Worm (Caenorhabditis elegans) whole organism, L2 larva: ENCODE data around the gene rsp-4.

ENCODE experiments used
- C34F6.9 ChIP-seq: fragments of 150-350 bp; optimal IDR thresholded peaks from 2 replicates; lab custom pipeline; 2014; ENCODE audit warnings: missing biosample characterization, missing genetic modification characterization
- F13H6.1 ChIP-seq: sonication (generic microtip); optimal IDR thresholded peaks from 2 replicates; lab custom pipeline; 2016; ENCODE audit warnings: missing genetic modification characterization, missing compliant biosample characterization
- R02D3.7 ChIP-seq: fragments of 150-350 bp; optimal IDR thresholded peaks from 2 replicates; lab custom pipeline; 2014; ENCODE audit warnings: missing biosample characterization, missing genetic modification characterization
- Y55F3AM.14 ChIP-seq: fragments of 200-800 bp; sonication (Bioruptor generic); optimal IDR thresholded peaks from 2 replicates; lab custom pipeline; 2018; ENCODE audit warnings: mild to moderate bottlenecking, missing genetic modification characterization, missing compliant biosample characterization
- alr-1 ChIP-seq: fragments of 150-350 bp; optimal IDR thresholded peaks from 2 replicates; lab custom pipeline; 2014; ENCODE audit warnings: missing biosample characterization, missing genetic modification characterization
- ama-1 ChIP-seq: fragments of 150-350 bp; optimal IDR thresholded peaks from 2 replicates; lab custom pipeline; 2018; ENCODE audit warnings: inconsistent platforms
- blmp-1 ChIP-seq: sonication (generic microtip); optimal IDR thresholded peaks from 2 replicates; lab custom pipeline; 2017; ENCODE audit warnings: missing genetic modification characterization, mild to moderate bottlenecking, missing compliant biosample characterization, antibody characterized with exemption, moderate library complexity; ENCODE audit not compliant: insufficient read depth
- ceh-16 ChIP-seq: fragments of 150-350 bp; optimal IDR thresholded peaks from 2 replicates; lab custom pipeline; 2014; ENCODE audit warnings: missing biosample characterization, missing genetic modification characterization
- ceh-82 ChIP-seq: fragments of 150-350 bp; optimal IDR thresholded peaks from 2 replicates; lab custom pipeline; 2014; ENCODE audit warnings: missing biosample characterization, missing genetic modification characterization
- crh-2 ChIP-seq: sonication (generic microtip); optimal IDR thresholded peaks from 2 replicates; lab custom pipeline; 2017; ENCODE audit warnings: missing biosample characterization, missing genetic modification characterization
- egl-27 ChIP-seq: sonication (generic microtip); optimal IDR thresholded peaks from 3 replicates; lab custom pipeline; 2017; ENCODE audit warnings: missing biosample characterization, missing genetic modification reagents, missing genetic modification characterization
- elt-1 ChIP-seq: fragments of 150-350 bp; optimal IDR thresholded peaks from 2 replicates; lab custom pipeline; 2014; ENCODE audit warnings: missing biosample characterization, missing genetic modification characterization
- elt-3 ChIP-seq: sonication (generic microtip); optimal IDR thresholded peaks from 2 replicates; lab custom pipeline; 2017; ENCODE audit warnings: missing biosample characterization, missing genetic modification characterization
- fos-1 ChIP-seq: fragments of 150-350 bp; optimal IDR thresholded peaks from 2 replicates; lab custom pipeline; 2014; ENCODE audit warnings: missing biosample characterization, missing genetic modification characterization
- gmeb-1 ChIP-seq: fragments of 150-350 bp; optimal IDR thresholded peaks from 2 replicates; lab custom pipeline; 2014; ENCODE audit warnings: missing biosample characterization, missing genetic modification characterization
- lin-11 ChIP-seq: fragments of 150-350 bp; sonication (generic microtip); optimal IDR thresholded peaks from 2 replicates; lab custom pipeline; 2014; ENCODE audit warnings: missing biosample characterization, missing genetic modification characterization, inconsistent platforms, mixed read lengths
- lin-13 ChIP-seq: fragments of 150-350 bp; optimal IDR thresholded peaks from 2 replicates; lab custom pipeline; 2014; ENCODE audit warnings: missing biosample characterization, missing genetic modification reagents, missing genetic modification characterization
- lin-39 ChIP-seq: fragments of 150-350 bp; optimal IDR thresholded peaks from 2 replicates; lab custom pipeline; 2014; ENCODE audit warnings: missing biosample characterization, missing genetic modification reagents, missing genetic modification characterization
- lsy-2 ChIP-seq, 2 experiments: fragments of 150-350 bp in 1 of 2; sonication (generic microtip) in 1 of 2; optimal IDR thresholded peaks; 2 replicates each; lab custom pipeline; 2014 to 2017; ENCODE audit warnings: missing biosample characterization in 2 of 2, missing genetic modification characterization in 2 of 2
- mab-5 ChIP-seq: fragments of 150-350 bp; optimal IDR thresholded peaks from 2 replicates; lab custom pipeline; 2014; ENCODE audit warnings: missing biosample characterization, missing genetic modification characterization
- nhr-10 ChIP-seq: sonication (generic microtip); optimal IDR thresholded peaks from 2 replicates; lab custom pipeline; 2017; ENCODE audit warnings: missing biosample characterization, missing genetic modification characterization
- nhr-11 ChIP-seq: fragments of 150-350 bp; optimal IDR thresholded peaks from 2 replicates; lab custom pipeline; 2014; ENCODE audit warnings: missing biosample characterization, missing genetic modification characterization
- nhr-12 ChIP-seq: fragments of 150-350 bp; optimal IDR thresholded peaks from 2 replicates; lab custom pipeline; 2014; ENCODE audit warnings: missing biosample characterization, missing genetic modification characterization
- nhr-129 ChIP-seq: fragments of 150-350 bp; optimal IDR thresholded peaks from 2 replicates; lab custom pipeline; 2014; ENCODE audit warnings: missing biosample characterization, missing genetic modification characterization
- nhr-21 ChIP-seq: fragments of 150-350 bp; optimal IDR thresholded peaks from 2 replicates; lab custom pipeline; 2014; ENCODE audit warnings: missing biosample characterization, missing genetic modification characterization
- nhr-23 ChIP-seq: fragments of 150-350 bp; optimal IDR thresholded peaks from 2 replicates; lab custom pipeline; 2014; ENCODE audit warnings: missing biosample characterization, missing genetic modification reagents, missing genetic modification characterization
- nhr-237 ChIP-seq: fragments of 150-350 bp; optimal IDR thresholded peaks from 2 replicates; lab custom pipeline; 2014; ENCODE audit warnings: missing biosample characterization, missing genetic modification characterization
- nhr-25 ChIP-seq: fragments of 150-350 bp; sonication (generic microtip); optimal IDR thresholded peaks from 3 replicates; lab custom pipeline; 2014; ENCODE audit warnings: missing biosample characterization, missing genetic modification characterization
- nhr-6 ChIP-seq: fragments of 150-350 bp; optimal IDR thresholded peaks from 2 replicates; lab custom pipeline; 2014; ENCODE audit warnings: missing biosample characterization, missing genetic modification characterization
- nhr-77 ChIP-seq: fragments of 150-350 bp; optimal IDR thresholded peaks from 2 replicates; lab custom pipeline; 2014; ENCODE audit warnings: missing biosample characterization, missing genetic modification characterization
- peb-1 ChIP-seq: fragments of 150-350 bp; optimal IDR thresholded peaks from 2 replicates; lab custom pipeline; 2014; ENCODE audit warnings: missing biosample characterization, missing genetic modification characterization
- sem-4 ChIP-seq: fragments of 150-350 bp; optimal IDR thresholded peaks from 2 replicates; lab custom pipeline; 2014; ENCODE audit warnings: missing biosample characterization, missing genetic modification reagents, missing genetic modification characterization
- skn-1 ChIP-seq: sonication (generic microtip); optimal IDR thresholded peaks from 2 replicates; lab custom pipeline; 2017; ENCODE audit warnings: missing biosample characterization, missing genetic modification characterization
- sma-3 ChIP-seq: sonication (generic microtip); optimal IDR thresholded peaks from 2 replicates; lab custom pipeline; 2016; ENCODE audit warnings: missing genetic modification reagents, missing genetic modification characterization, missing compliant biosample characterization
- sma-9 ChIP-seq, 2 experiments: fragments of 150-350 bp in 1 of 2; sonication (generic microtip) in 1 of 2; optimal IDR thresholded peaks; 2 replicates each; lab custom pipeline; 2014 to 2016; ENCODE audit warnings: missing genetic modification characterization in 2 of 2, mild to moderate bottlenecking in 1 of 2, missing biosample characterization in 1 of 2, missing compliant biosample characterization in 1 of 2, missing genetic modification reagents in 1 of 2, moderate library complexity in 1 of 2
- snpc-4 ChIP-seq: fragments of 150-350 bp; optimal IDR thresholded peaks from 2 replicates; lab custom pipeline; 2014; ENCODE audit warnings: missing biosample characterization, missing genetic modification characterization
- unc-55 ChIP-seq: fragments of 150-350 bp; sonication (generic microtip); optimal IDR thresholded peaks from 3 replicates; lab custom pipeline; 2014; ENCODE audit warnings: missing biosample characterization, missing genetic modification reagents, missing genetic modification characterization
- zag-1 ChIP-seq: fragments of 150-350 bp; optimal IDR thresholded peaks from 2 replicates; lab custom pipeline; 2014; ENCODE audit warnings: missing biosample characterization, missing genetic modification characterization
- ztf-11 ChIP-seq: sonication (generic microtip); optimal IDR thresholded peaks from 2 replicates; lab custom pipeline; 2017; ENCODE audit warnings: missing biosample characterization, missing genetic modification characterization
- ztf-4 ChIP-seq: fragments of 150-350 bp; optimal IDR thresholded peaks from 2 replicates; lab custom pipeline; 2014; ENCODE audit warnings: missing biosample characterization, missing genetic modification characterization

Gene rsp-4

ce11 chrII:5389831-5390323, 1.2 kb upstream of the rsp-4 start, which contains the start of gene ndx-6:
Gene ndx-6 (minus strand): TSS chrII:5389881.
- no peak for TF ChIP-seq Y55F3AM.14
- peak; percentile 62 for TF ChIP-seq ama-1 (lab: Kevin White, UChicago)
- TF ChIP-seq nhr-25 = peak; percentile 85
- peak; percentile 83 for TF ChIP-seq lin-13 (GFP tag; lab: Kevin White, UChicago)
- peak; percentile 56 for TF ChIP-seq blmp-1 (tag; lab: Kevin White, UChicago)
- TF ChIP-seq fos-1 (tag; lab: Kevin White, UChicago) = peak; percentile 85
- no peak for TF ChIP-seq nhr-12 (tag; lab: Kevin White, UChicago)
- peak; percentile 60 for TF ChIP-seq sem-4 (tag; lab: Kevin White, UChicago)
- TF ChIP-seq zag-1 (tag; lab: Kevin White, UChicago) = peak; percentile 35
- TF ChIP-seq nhr-237 (tag; lab: Kevin White, UChicago) = no peak
- TF ChIP-seq ztf-11 (tag; lab: Kevin White, UChicago) = no peak
- TF ChIP-seq R02D3.7 = peak; percentile 40
- peak; percentile 80 for TF ChIP-seq snpc-4 (tag; lab: Kevin White, UChicago)
- no peak for TF ChIP-seq elt-3 (tag; lab: Kevin White, UChicago)
- TF ChIP-seq nhr-11 (tag; lab: Kevin White, UChicago) = no peak
- TF ChIP-seq mab-5 (tag; lab: Kevin White, UChicago) = peak; percentile 84
- peak; percentile 81 for TF ChIP-seq F13H6.1 (tag; lab: Kevin White, UChicago)
- peak; percentile 73 for TF ChIP-seq ztf-4 (tag; lab: Kevin White, UChicago)
- TF ChIP-seq sma-9 (GFP tag; optimal IDR thresholded peaks at IDR 0.05; lab: Kevin White, UChicago) = peak; percentile 87
- TF ChIP-seq sma-9 (tag; optimal IDR thresholded peaks at IDR 0.05; lab: Kevin White, UChicago) = no peak
- TF ChIP-seq nhr-21 (tag; lab: Kevin White, UChicago) = peak; percentile 70
- TF ChIP-seq nhr-10 (tag; lab: Kevin White, UChicago) = no peak
- TF ChIP-seq gmeb-1 (tag; lab: Kevin White, UChicago) = peak; percentile 98
- peak; percentile 88 for TF ChIP-seq C34F6.9 (tag; lab: Kevin White, UChicago)
- TF ChIP-seq sma-3 (GFP tag; lab: Kevin White, UChicago) = peak; percentile 88
- peak; percentile 36 for TF ChIP-seq egl-27
- peak; percentile 95 for TF ChIP-seq unc-55
- peak; percentile 45 for TF ChIP-seq lin-11 (tag; lab: Kevin White, UChicago)
- TF ChIP-seq alr-1 (tag; lab: Kevin White, UChicago) = no peak
- peak; percentile 37 for TF ChIP-seq skn-1
- TF ChIP-seq lsy-2 (tag; optimal IDR thresholded peaks at IDR 0.05; lab: Kevin White, UChicago) = peak; percentile 79 to 93
- TF ChIP-seq nhr-77 (tag; lab: Kevin White, UChicago) = peak; percentile 74
- peak; percentile 79 for TF ChIP-seq nhr-6 (tag; lab: Kevin White, UChicago)
- TF ChIP-seq ceh-16 (tag; lab: Kevin White, UChicago) = peak; percentile 68
- no peak for TF ChIP-seq peb-1 (tag; lab: Kevin White, UChicago)
- peak; percentile 92 for TF ChIP-seq nhr-129 (tag; lab: Kevin White, UChicago)
- peak; percentile 90 for TF ChIP-seq crh-2

- no peak for TF ChIP-seq elt-1 (tag; lab: Kevin White, UChicago)
- TF ChIP-seq peb-1 (tag; lab: Kevin White, UChicago) = no peak
- TF ChIP-seq Y55F3AM.14 = no peak
- TF ChIP-seq egl-27 = no peak
- TF ChIP-seq F13H6.1 (tag; lab: Kevin White, UChicago) = no peak
- TF ChIP-seq lsy-2 (tag; optimal IDR thresholded peaks at IDR 0.05; lab: Kevin White, UChicago) = no peak
- TF ChIP-seq lin-39 (tag; lab: Kevin White, UChicago) = no peak
- TF ChIP-seq skn-1 = no peak
- no peak for TF ChIP-seq nhr-23 (tag; lab: Kevin White, UChicago)
- no peak for TF ChIP-seq sma-9 (GFP tag; optimal IDR thresholded peaks at IDR 0.05; lab: Kevin White, UChicago)
- no peak for TF ChIP-seq sma-9 (tag; optimal IDR thresholded peaks at IDR 0.05; lab: Kevin White, UChicago)
- TF ChIP-seq ceh-82 (tag; lab: Kevin White, UChicago) = no peak
- TF ChIP-seq nhr-25 = no peak
- TF ChIP-seq zag-1 (tag; lab: Kevin White, UChicago) = no peak
- no peak for TF ChIP-seq lin-11 (tag; lab: Kevin White, UChicago)
- no peak for TF ChIP-seq nhr-6 (tag; lab: Kevin White, UChicago)
- TF ChIP-seq ztf-11 (tag; lab: Kevin White, UChicago) = no peak
Measured at ce11 chrII:5387217-5387616, 1.4 kb downstream of the rsp-4 start, which contains the start of gene ccpp-6. Gene ccpp-6 (minus strand): TSS chrII:5387317.
